Worm (Caenorhabditis elegans) whole organism, L3 larva: Measurements from ENCODE around the gene tcc-1.

Experiments
- R02D3.7 ChIP-seq: fragments of 150-350 bp; optimal IDR thresholded peaks from 2 replicates; lab custom pipeline; 2014; ENCODE audit warnings: missing biosample characterization, missing genetic modification characterization
- ZK546.5 ChIP-seq: sonication (generic microtip); optimal IDR thresholded peaks from 2 replicates; lab custom pipeline; 2017; ENCODE audit warnings: missing biosample characterization, missing genetic modification characterization
- aly-2 ChIP-seq: fragments of 150-350 bp; optimal IDR thresholded peaks from 2 replicates; lab custom pipeline; 2014; ENCODE audit warnings: missing biosample characterization, missing genetic modification characterization
- ama-1 ChIP-seq: fragments of 150-350 bp; optimal IDR thresholded peaks from 2 replicates; lab custom pipeline; 2018
- ceh-16 ChIP-seq: sonication (generic microtip); optimal IDR thresholded peaks from 2 replicates; lab custom pipeline; 2017; ENCODE audit warnings: missing biosample characterization, missing genetic modification characterization
- ceh-28 ChIP-seq: fragments of 150-350 bp; optimal IDR thresholded peaks from 2 replicates; lab custom pipeline; 2014; ENCODE audit warnings: missing biosample characterization, missing genetic modification reagents, missing genetic modification characterization
- ceh-9 ChIP-seq: sonication (generic microtip); optimal IDR thresholded peaks from 2 replicates; lab custom pipeline; 2018; ENCODE audit warnings: missing biosample characterization, missing genetic modification characterization
- daf-12 ChIP-seq: fragments of 150-350 bp; optimal IDR thresholded peaks from 2 replicates; lab custom pipeline; 2014; ENCODE audit warnings: missing biosample characterization, missing genetic modification reagents, missing genetic modification characterization
- egl-5 ChIP-seq: fragments of 150-350 bp; optimal IDR thresholded peaks from 2 replicates; lab custom pipeline; 2017; ENCODE audit warnings: missing biosample characterization, missing genetic modification reagents, missing genetic modification characterization, inconsistent platforms
- elt-2 ChIP-seq: sonication (generic microtip); optimal IDR thresholded peaks from 2 replicates; lab custom pipeline; 2016; ENCODE audit warnings: missing genetic modification reagents, mild to moderate bottlenecking, missing genetic modification characterization, missing compliant biosample characterization
- eor-1 ChIP-seq, 2 experiments: fragments of 150-350 bp; optimal IDR thresholded peaks; 2 replicates each; lab custom pipeline; 2014 to 2018; ENCODE audit warnings: missing biosample characterization in 2 of 2, missing genetic modification characterization in 2 of 2
- fkh-10 ChIP-seq: sonication (generic microtip); optimal IDR thresholded peaks from 2 replicates; lab custom pipeline; 2017; ENCODE audit warnings: missing biosample characterization, missing genetic modification reagents, missing genetic modification characterization
- fkh-2 ChIP-seq: fragments of 150-350 bp; optimal IDR thresholded peaks from 2 replicates; lab custom pipeline; 2014; ENCODE audit warnings: missing biosample characterization, missing genetic modification reagents, missing genetic modification characterization
- hmg-11 ChIP-seq: sonication (generic microtip); optimal IDR thresholded peaks from 2 replicates; lab custom pipeline; 2016; ENCODE audit warnings: missing genetic modification characterization, missing compliant biosample characterization
- jun-1 ChIP-seq: fragments of 150-350 bp; optimal IDR thresholded peaks from 2 replicates; lab custom pipeline; 2014; ENCODE audit warnings: missing biosample characterization, missing genetic modification reagents, missing genetic modification characterization
- lin-15B ChIP-seq: fragments of 150-350 bp; optimal IDR thresholded peaks from 2 replicates; lab custom pipeline; 2014; ENCODE audit warnings: missing biosample characterization, missing genetic modification characterization
- lsy-12 ChIP-seq: sonication (generic microtip); optimal IDR thresholded peaks from 2 replicates; lab custom pipeline; 2016; ENCODE audit warnings: mild to moderate bottlenecking, missing genetic modification characterization, missing compliant biosample characterization
- mml-1 ChIP-seq: fragments of 150-350 bp; sonication (generic microtip); optimal IDR thresholded peaks from 3 replicates; lab custom pipeline; 2014; ENCODE audit warnings: missing biosample characterization, missing genetic modification characterization
- nhr-11 ChIP-seq: fragments of 150-350 bp; optimal IDR thresholded peaks from 2 replicates; lab custom pipeline; 2014; ENCODE audit warnings: missing biosample characterization, missing genetic modification characterization
- nhr-23 ChIP-seq: fragments of 150-350 bp; optimal IDR thresholded peaks from 2 replicates; lab custom pipeline; 2014; ENCODE audit warnings: missing biosample characterization, missing genetic modification reagents, missing genetic modification characterization
- nhr-237 ChIP-seq: fragments of 150-350 bp; optimal IDR thresholded peaks from 2 replicates; lab custom pipeline; 2014; ENCODE audit warnings: missing biosample characterization, missing genetic modification characterization
- nhr-25 ChIP-seq: sonication (generic microtip); optimal IDR thresholded peaks from 2 replicates; lab custom pipeline; 2017; ENCODE audit warnings: missing biosample characterization, missing genetic modification characterization
- nhr-28 ChIP-seq: fragments of 150-350 bp; optimal IDR thresholded peaks from 2 replicates; lab custom pipeline; 2014; ENCODE audit warnings: missing biosample characterization, missing genetic modification characterization
- nhr-67 ChIP-seq: fragments of 150-350 bp; optimal IDR thresholded peaks from 2 replicates; lab custom pipeline; 2014; ENCODE audit warnings: missing biosample characterization, missing genetic modification characterization
- pha-4 ChIP-seq: fragments of 150-350 bp; optimal IDR thresholded peaks from 2 replicates; lab custom pipeline; 2014; ENCODE audit warnings: missing biosample characterization, missing genetic modification reagents, missing genetic modification characterization
- pqm-1 ChIP-seq: fragments of 150-350 bp; optimal IDR thresholded peaks from 2 replicates; lab custom pipeline; 2017; ENCODE audit warnings: missing biosample characterization, missing genetic modification characterization, inconsistent platforms
- sea-2 ChIP-seq: fragments of 150-350 bp; sonication (generic microtip); optimal IDR thresholded peaks from 4 replicates; lab custom pipeline; 2014; ENCODE audit warnings: missing biosample characterization, missing genetic modification reagents, missing genetic modification characterization
- zag-1 ChIP-seq: fragments of 150-350 bp; optimal IDR thresholded peaks from 2 replicates; lab custom pipeline; 2014; ENCODE audit warnings: missing biosample characterization, missing genetic modification characterization
- ztf-11 ChIP-seq: fragments of 150-350 bp; optimal IDR thresholded peaks from 2 replicates; lab custom pipeline; 2014; ENCODE audit warnings: missing biosample characterization, missing genetic modification characterization
- ztf-4 ChIP-seq: fragments of 150-350 bp; optimal IDR thresholded peaks from 2 replicates; lab custom pipeline; 2014; ENCODE audit warnings: missing biosample characterization, missing genetic modification characterization

tcc-1 gene

DNA sequence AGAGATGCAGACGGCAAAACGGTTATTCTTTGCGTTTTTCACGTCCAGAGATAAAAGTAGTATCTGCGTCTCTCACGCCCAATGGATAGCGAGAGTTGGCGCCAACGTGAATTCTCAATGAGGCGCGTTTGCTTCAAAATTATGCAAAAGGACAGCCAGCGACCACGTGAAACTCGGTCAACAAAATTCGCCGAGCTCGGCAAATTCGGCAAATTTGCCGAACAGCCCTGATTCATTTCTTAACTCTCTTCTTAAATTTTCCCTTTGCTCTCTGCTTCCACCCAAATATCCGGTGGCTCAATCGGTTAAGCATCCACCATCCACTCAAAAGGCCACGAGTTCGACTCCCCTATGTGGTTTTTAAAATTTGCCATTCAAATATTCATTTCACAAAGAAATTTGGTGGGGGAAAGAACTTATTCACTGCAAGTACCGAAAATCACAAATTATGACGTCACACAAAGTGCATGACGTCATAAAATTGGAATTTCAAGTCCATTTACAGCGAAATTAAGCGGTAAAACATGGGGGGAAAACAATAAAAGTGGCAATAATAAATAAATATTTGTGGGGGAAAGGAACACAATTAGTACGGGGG is 10.3 kb downstream of the tcc-1 start:
- TF ChIP-seq ZK546.5 (tag; lab: Kevin White, UChicago) (no peak), zag-1 (tag; lab: Kevin White, UChicago) (no peak), nhr-23 (no peak), lsy-12 (tag; lab: Kevin White, UChicago) (no peak), nhr-11 (no peak), mml-1 (tag; lab: Kevin White, UChicago) (no peak), nhr-67 (tag; lab: Kevin White, UChicago) (no peak), nhr-28 (tag; lab: Kevin White, UChicago) (no peak), ztf-4 (no peak), elt-2 (tag; lab: Kevin White, UChicago) (no peak), daf-12 (tag; lab: Kevin White, UChicago) (no peak), aly-2 (tag; lab: Kevin White, UChicago) (no peak)

DNA sequence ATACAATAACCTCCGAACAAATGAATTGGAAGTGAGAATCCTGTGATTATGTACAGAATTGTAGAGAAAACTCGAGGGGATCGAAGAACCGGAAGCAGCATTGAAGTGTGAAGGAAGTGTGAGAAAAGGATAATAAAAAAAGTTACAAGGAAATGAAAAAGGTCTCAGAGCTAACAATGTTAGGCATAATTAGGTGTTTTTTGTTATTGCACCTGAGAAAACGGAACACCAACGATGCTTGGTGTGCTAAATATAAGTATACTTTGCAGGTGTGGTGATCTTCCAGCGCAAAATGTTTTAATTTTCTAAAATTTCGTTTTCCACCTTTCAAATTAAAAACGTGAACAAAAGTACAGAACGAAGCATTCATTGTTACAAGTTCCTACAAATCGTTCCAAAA is 11.7 kb downstream of the tcc-1 start, which contains the start of gene srh-286:
srh-286 (minus strand) TSS at position 101 of the 400 bp plus-strand sequence.
- TF ChIP-seq egl-5 (tag; lab: Kevin White, UChicago) (no peak), ama-1 (lab: Kevin White, UChicago) (no peak), pha-4 (tag; lab: Kevin White, UChicago) (no peak), hmg-11 (tag; lab: Kevin White, UChicago) (no peak), lin-15B (no peak), fkh-2 (tag; lab: Kevin White, UChicago) (no peak), aly-2 (tag; lab: Kevin White, UChicago) (no peak), jun-1 (tag; lab: Kevin White, UChicago) (no peak), nhr-28 (tag; lab: Kevin White, UChicago) (no peak), ztf-11 (no peak), nhr-25 (tag; lab: Kevin White, UChicago) (no peak), ZK546.5 (tag; lab: Kevin White, UChicago) (no peak), R02D3.7 (tag; lab: Kevin White, UChicago) (no peak), ztf-4 (no peak), nhr-23 (no peak), sea-2 (GFP tag; lab: Kevin White, UChicago) (no peak), nhr-237 (tag; lab: Kevin White, UChicago) (no peak)

DNA sequence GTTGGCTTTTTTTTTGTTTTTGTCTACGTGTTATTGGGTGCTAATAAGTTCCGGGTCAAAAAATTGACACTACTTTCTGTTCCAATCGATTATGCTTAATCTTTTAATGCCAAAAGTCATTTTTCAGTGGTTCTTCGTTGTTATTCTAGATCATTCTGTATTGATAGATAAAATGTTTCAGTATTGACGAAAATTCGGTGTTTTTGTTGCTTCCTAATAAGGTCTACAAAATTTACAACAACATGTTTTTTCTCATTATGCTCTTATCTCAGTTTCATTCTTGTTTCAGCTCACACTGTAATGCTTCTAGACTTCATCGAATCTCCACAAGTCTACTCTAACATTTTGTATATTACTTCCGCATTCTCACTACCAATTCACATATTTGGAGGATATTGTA is 24.4 kb downstream of the tcc-1 start, which contains the start of gene srh-303:
srh-303 (plus strand) TSS at position 301 of the 400 bp plus-strand sequence.
- TF ChIP-seq hmg-11 (tag; lab: Kevin White, UChicago) (no peak), daf-12 (tag; lab: Kevin White, UChicago) (no peak), elt-2 (tag; lab: Kevin White, UChicago) (no peak), nhr-28 (tag; lab: Kevin White, UChicago) (no peak), sea-2 (GFP tag; lab: Kevin White, UChicago) (no peak), lin-15B (no peak), ztf-11 (no peak), zag-1 (tag; lab: Kevin White, UChicago) (no peak), nhr-67 (tag; lab: Kevin White, UChicago) (no peak)

DNA sequence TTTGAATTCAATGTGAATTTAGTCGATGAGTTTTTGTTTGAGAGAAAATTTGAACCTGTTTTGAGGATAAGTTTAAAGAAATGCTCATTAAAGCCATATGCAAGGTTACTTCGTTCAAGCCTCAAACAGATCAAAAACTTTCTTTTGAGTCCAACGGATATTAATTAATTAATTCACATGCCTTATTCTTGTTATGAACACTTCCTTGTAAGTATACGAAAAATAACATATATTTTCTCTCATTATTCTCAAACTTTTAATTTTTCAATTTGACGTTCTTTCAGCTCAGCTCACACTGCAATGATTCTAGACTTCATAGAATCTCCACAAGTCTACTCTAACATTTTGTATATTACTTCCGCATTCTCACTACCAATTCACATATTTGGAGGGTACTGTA is 27.5 kb downstream of the tcc-1 start, which contains the start of gene srh-304:
srh-304 (plus strand) TSS at position 301 of the 400 bp plus-strand sequence.
- TF ChIP-seq R02D3.7 (tag; lab: Kevin White, UChicago) (no peak), ceh-9 (no peak)

- TF ChIP-seq fkh-10 (GFP tag; lab: Kevin White, UChicago) = no peak
- TF ChIP-seq nhr-237 (tag; lab: Kevin White, UChicago) = no peak
- no peak for TF ChIP-seq ztf-11
- TF ChIP-seq ama-1 (lab: Kevin White, UChicago) = no peak
- no peak for TF ChIP-seq eor-1 (tag; optimal IDR thresholded peaks at IDR 0.05; lab: Kevin White, UChicago)
- no peak for TF ChIP-seq daf-12 (tag; lab: Kevin White, UChicago)
- no peak for TF ChIP-seq elt-2 (tag; lab: Kevin White, UChicago)
- no peak for TF ChIP-seq ceh-28 (tag; lab: Kevin White, UChicago)
- no peak for TF ChIP-seq ceh-9
- no peak for TF ChIP-seq pqm-1 (tag; lab: Kevin White, UChicago)
- TF ChIP-seq ceh-16 (tag; lab: Kevin White, UChicago) = no peak
- no peak for TF ChIP-seq zag-1 (tag; lab: Kevin White, UChicago)
- TF ChIP-seq ZK546.5 (tag; lab: Kevin White, UChicago) = no peak
- TF ChIP-seq nhr-67 (tag; lab: Kevin White, UChicago) = no peak
- TF ChIP-seq, all 47 proteins: peak for 0
These were observed 31.2 kb downstream of the tcc-1 start, which contains the start of gene srh-301 for ce11 chrV:17824610-17825009. Gene srh-301 (plus strand): TSS chrV:17824910.
